Fruit fly (Drosophila melanogaster) whole organism, pupa: Measurements from ENCODE around the gene Claspin.

Experiments
- CG10348 ChIP-seq: fragments of 200-800 bp; sonication (Bioruptor generic); IDR thresholded peaks from 2 replicates; pipeline ENCODE4 v1.3.6; 2022; ENCODE audit warnings: missing biosample characterization, missing genetic modification characterization
- CG12605 ChIP-seq: fragments of 200-800 bp; sonication (Bioruptor generic); IDR thresholded peaks from 2 replicates; pipeline ENCODE4 v1.3.6; 2022; ENCODE audit warnings: missing biosample characterization, missing genetic modification characterization
- CG13204 ChIP-seq: fragments of 200-800 bp; sonication (Bioruptor generic); optimal IDR thresholded peaks from 2 replicates; lab custom pipeline; 2018; ENCODE audit warnings: missing biosample characterization, mild to moderate bottlenecking, missing genetic modification characterization, moderate library complexity
- CG14655 ChIP-seq: fragments of 200-800 bp; sonication (Bioruptor generic); optimal IDR thresholded peaks from 3 replicates; lab custom pipeline; 2017; ENCODE audit warnings: mild to moderate bottlenecking, missing biosample characterization, missing genetic modification reagents, missing genetic modification characterization
- CG15710 ChIP-seq: fragments of 200-800 bp; sonication (Bioruptor generic); optimal IDR thresholded peaks from 2 replicates; lab custom pipeline; 2018; ENCODE audit warnings: missing biosample characterization, mild to moderate bottlenecking, missing genetic modification characterization, moderate library complexity
- CG17806 ChIP-seq: fragments of 200-800 bp; sonication (Bioruptor generic); optimal IDR thresholded peaks from 2 replicates; lab custom pipeline; 2018; ENCODE audit warnings: missing biosample characterization, mild to moderate bottlenecking, missing genetic modification characterization, moderate library complexity
- CG32121 ChIP-seq: fragments of 200-800 bp; sonication (Bioruptor generic); IDR thresholded peaks from 2 replicates; pipeline ENCODE4 v1.3.6; 2022; ENCODE audit warnings: missing biosample characterization, missing genetic modification characterization
- CG34367 ChIP-seq: fragments of 200-800 bp; sonication (Bioruptor generic); optimal IDR thresholded peaks from 2 replicates; lab custom pipeline; 2018; ENCODE audit warnings: missing biosample characterization, mild to moderate bottlenecking, missing genetic modification characterization
- CG4496 ChIP-seq: fragments of 200-800 bp; sonication (Bioruptor generic); IDR thresholded peaks from 3 replicates; pipeline ENCODE4 v1.3.6; 2022; ENCODE audit warnings: missing biosample characterization, missing genetic modification characterization
- CG8159 ChIP-seq: fragments of 200-800 bp; sonication (Bioruptor generic); optimal IDR thresholded peaks from 3 replicates; lab custom pipeline; 2018; ENCODE audit warnings: missing biosample characterization, mild to moderate bottlenecking, missing genetic modification characterization, moderate library complexity
- CG8301 ChIP-seq: fragments of 200-800 bp; sonication (Bioruptor generic); optimal IDR thresholded peaks from 2 replicates; lab custom pipeline; 2018; ENCODE audit warnings: missing biosample characterization, mild to moderate bottlenecking, missing genetic modification characterization
- CG9948 ChIP-seq: fragments of 200-800 bp; sonication (Bioruptor generic); optimal IDR thresholded peaks from 2 replicates; lab custom pipeline; 2018; ENCODE audit warnings: missing biosample characterization, mild to moderate bottlenecking, missing genetic modification characterization, moderate library complexity
- D1 ChIP-seq: fragments of 200-800 bp; sonication (Bioruptor generic); optimal IDR thresholded peaks from 2 replicates; lab custom pipeline; 2018; ENCODE audit warnings: missing biosample characterization, mild to moderate bottlenecking, missing genetic modification characterization, moderate library complexity
- EcR ChIP-seq: fragments of 200-800 bp; sonication (Bioruptor generic); optimal IDR thresholded peaks from 3 replicates; lab custom pipeline; 2019; ENCODE audit warnings: missing biosample characterization, missing genetic modification characterization, mild to moderate bottlenecking, moderate library complexity, missing genetic modification reagents
- Ets98B ChIP-seq: fragments of 200-800 bp; sonication (Bioruptor generic); IDR thresholded peaks from 2 replicates; pipeline ENCODE4 v1.3.6; 2022; ENCODE audit warnings: missing biosample characterization, missing genetic modification characterization
- Pif1A ChIP-seq: fragments of 200-800 bp; sonication (Bioruptor generic); optimal IDR thresholded peaks from 3 replicates; lab custom pipeline; 2016; ENCODE audit warnings: missing biosample characterization, missing genetic modification characterization
- Pif1B ChIP-seq: fragments of 200-800 bp; sonication (Bioruptor generic); optimal IDR thresholded peaks from 3 replicates; lab custom pipeline; 2016; ENCODE audit warnings: missing biosample characterization, missing genetic modification characterization
- Snoo ChIP-seq: fragments of 200-800 bp; sonication (Bioruptor generic); optimal IDR thresholded peaks from 3 replicates; lab custom pipeline; 2017; ENCODE audit warnings: missing biosample characterization, mild to moderate bottlenecking, missing genetic modification characterization, inconsistent platforms
- fd96Ca ChIP-seq: fragments of 200-800 bp; sonication (Bioruptor generic); IDR thresholded peaks from 3 replicates; pipeline ENCODE4 v1.3.6; 2022; ENCODE audit warnings: missing biosample characterization, missing genetic modification characterization
- rn ChIP-seq: fragments of 200-800 bp; sonication (Bioruptor generic); IDR thresholded peaks from 2 replicates; pipeline ENCODE4 v1.3.6; 2022; ENCODE audit warnings: missing biosample characterization, missing genetic modification characterization

The Claspin gene

dm6 chr3L:4270949-4271827, 42.1 kb upstream of the Claspin start:
- TF ChIP-seq D1 (tag; lab: Kevin White, UChicago) (peak; percentile 8), CG32121 (GFP tag; lab: Robert Waterston, UW) (no peak), CG8301 (tag; lab: Kevin White, UChicago) (peak; percentile 66), CG14655 (GFP tag; lab: Kevin White, UChicago) (peak; percentile 83), fd96Ca (no peak), CG9948 (tag; lab: Kevin White, UChicago) (peak; percentile 53), CG17806 (tag; lab: Kevin White, UChicago) (peak; percentile 33), CG34367 (tag; lab: Kevin White, UChicago) (no peak), EcR (GFP tag; lab: Kevin White, UChicago) (peak; percentile 51), CG15710 (tag; lab: Kevin White, UChicago) (peak; percentile 6), CG8159 (tag; lab: Kevin White, UChicago) (peak; percentile 33), CG4496 (GFP tag; lab: Robert Waterston, UW) (0 out of 3 replicates have a peak, but pooled peaks have one; percentile 25), Snoo (tag; lab: Kevin White, UChicago) (no peak)

- peak; percentile 91 for TF ChIP-seq EcR (GFP tag; lab: Kevin White, UChicago)
- no peak for TF ChIP-seq CG34367 (tag; lab: Kevin White, UChicago)
- TF ChIP-seq CG8159 (tag; lab: Kevin White, UChicago): no peak
- no peak for TF ChIP-seq D1 (tag; lab: Kevin White, UChicago)
- no peak for TF ChIP-seq CG9948 (tag; lab: Kevin White, UChicago)
- TF ChIP-seq CG13204: no peak
- TF ChIP-seq CG10348: no peak
Observed at dm6 chr3L:4272167-4272773, 41.0 kb upstream of the Claspin start.

- TF ChIP-seq EcR (GFP tag; lab: Kevin White, UChicago) (no peak), CG14655 (GFP tag; lab: Kevin White, UChicago) (no peak), CG17806 (tag; lab: Kevin White, UChicago) (no peak)
- TF ChIP-seq, all 21 proteins: peak for 0
Observed at dm6 chr3L:4277796-4278195, 35.5 kb upstream of the Claspin start, which contains the start of gene Ctl1. TSS of gene Ctl1 (plus strand) at chr3L:4277962.

- TF ChIP-seq D1 (tag; lab: Kevin White, UChicago) (no peak), CG4496 (GFP tag; lab: Robert Waterston, UW) (0 out of 3 replicates have a peak, but pooled peaks have one; percentile 31)
Observed at dm6 chr3L:4282627-4283026, 30.7 kb upstream of the Claspin start, which contains the start of gene CG11583. TSS of gene CG11583 (minus strand) at chr3L:4282817.

- no peak for TF ChIP-seq Ets98B (GFP tag; lab: Robert Waterston, UW)
- no peak for TF ChIP-seq CG10348
- peak; percentile 4 for TF ChIP-seq Snoo (tag; lab: Kevin White, UChicago)
- no peak for TF ChIP-seq rn (GFP tag; lab: Robert Waterston, UW)
- TF ChIP-seq Pif1B (GFP tag; lab: Kevin White, UChicago): no peak
- peak; percentile 11; the same call in 1 of the 3 replicates for TF ChIP-seq CG4496 (GFP tag; lab: Robert Waterston, UW)
- TF ChIP-seq D1 (tag; lab: Kevin White, UChicago): no peak
- TF ChIP-seq, all 21 proteins: peak for 2
Observed at dm6 chr3L:4283428-4284089, 29.7 kb upstream of the Claspin start, which contains the start of the genes srw and CG1316. TSS of gene srw (minus strand) at chr3L:4283478. TSS of gene CG1316 (plus strand) at chr3L:4283851.

DNA sequence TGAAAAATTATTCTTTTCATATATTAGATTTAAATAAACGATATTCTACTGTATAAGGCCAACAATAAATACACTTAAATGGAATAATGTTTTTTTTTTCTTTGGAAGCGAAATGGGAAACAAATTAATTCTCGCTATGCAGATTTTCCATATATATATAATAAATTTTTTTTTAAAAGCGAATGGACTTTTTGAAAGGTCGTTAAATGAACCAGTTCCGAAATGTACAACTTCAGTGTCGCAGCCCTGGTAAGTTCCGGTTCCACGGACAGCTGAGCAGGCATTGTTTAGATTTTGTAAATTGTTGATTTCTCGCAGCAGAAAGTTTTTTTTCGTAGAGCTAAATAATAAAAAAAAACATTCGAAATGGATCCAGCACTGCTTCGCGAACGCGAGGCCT, 26.5 kb upstream of the Claspin start, which contains the start of gene TfIIEbeta:
TfIIEbeta (plus strand) TSS at position 255 of the 400 bp plus-strand sequence.
- TF ChIP-seq CG32121 (GFP tag; lab: Robert Waterston, UW) (peak; percentile 14; the same call in 1 of the 2 replicates), CG12605 (GFP tag; lab: Robert Waterston, UW) (no peak), CG17806 (tag; lab: Kevin White, UChicago) (peak; percentile 25), CG9948 (tag; lab: Kevin White, UChicago) (no peak), D1 (tag; lab: Kevin White, UChicago) (no peak), CG13204 (no peak), Snoo (tag; lab: Kevin White, UChicago) (no peak), rn (GFP tag; lab: Robert Waterston, UW) (no peak), CG4496 (GFP tag; lab: Robert Waterston, UW) (0 out of 3 replicates have a peak, but pooled peaks have one; percentile 29), Pif1B (GFP tag; lab: Kevin White, UChicago) (no peak), EcR (GFP tag; lab: Kevin White, UChicago) (peak; percentile 53), fd96Ca (no peak), Pif1A (GFP tag; lab: Kevin White, UChicago) (no peak), Ets98B (GFP tag; lab: Robert Waterston, UW) (peak; percentile 65), CG8301 (tag; lab: Kevin White, UChicago) (no peak)
- TF ChIP-seq, all 21 proteins: peak for 5
